Comparison of ENCODE assay signal across 2 worm cellular contexts in genomic region chrX:514023-514422, ce11.
TF ChIP-seq lines count a peak whose summit lies in the region.

No protein-coding gene starts in this region.

TF ChIP-seq in whole organism, L1 larva, 84 proteins besides CTCF, POLR2A, EP300 and RAD21:
- no peak for TF ChIP-seq pqm-1 (tag; optimal IDR thresholded peaks at IDR 0.05; lab: Kevin White, UChicago)
- peak; percentile 32 for TF ChIP-seq dsc-1 (tag; optimal IDR thresholded peaks at IDR 0.05; lab: Kevin White, UChicago)
- TF ChIP-seq fkh-8 (tag; optimal IDR thresholded peaks at IDR 0.05; lab: Kevin White, UChicago) = peak; percentile 63
- no peak for TF ChIP-seq hlh-4 (tag; optimal IDR thresholded peaks at IDR 0.05; lab: Kevin White, UChicago)
- TF ChIP-seq unc-98 (GFP tag; IDR thresholded peaks at IDR 0.05; lab: Robert Waterston, UW) = no peak
- TF ChIP-seq unc-130 (tag; optimal IDR thresholded peaks at IDR 0.05; lab: Kevin White, UChicago) = no peak
TF ChIP-seq in whole organism, L1 larva: peak in this region for 2.

TF ChIP-seq in whole organism, L4 larva, 104 proteins besides CTCF, POLR2A, EP300 and RAD21:
- TF ChIP-seq snpc-1.2 (GFP tag; IDR thresholded peaks at IDR 0.05; lab: Robert Waterston, UW) = no peak
- no peak for TF ChIP-seq ztf-11 (tag; optimal IDR thresholded peaks at IDR 0.05; lab: Kevin White, UChicago)
- TF ChIP-seq aha-1 (tag; lab: Kevin White, UChicago) = peak; percentile 62
- TF ChIP-seq lim-7 (GFP tag; IDR thresholded peaks at IDR 0.05; lab: Robert Waterston, UW) = no peak
- no peak for TF ChIP-seq pqm-1 (tag; optimal IDR thresholded peaks at IDR 0.05; lab: Kevin White, UChicago)
- TF ChIP-seq ceh-32 (tag; optimal IDR thresholded peaks at IDR 0.05; lab: Kevin White, UChicago; ENCODE audit: poor library complexity) = no peak
- no peak for TF ChIP-seq T20F7.1 (GFP tag; optimal IDR thresholded peaks at IDR 0.05; lab: Kevin White, UChicago)
- no peak for TF ChIP-seq pha-4 (GFP tag; IDR thresholded peaks at IDR 0.05; lab: Robert Waterston, UW)
- no peak for TF ChIP-seq pha-4 (tag; optimal IDR thresholded peaks at IDR 0.05; lab: Kevin White, UChicago)

Comparison
In these comparisons a context has a peak if more than half of its experiments do, and no peak if none do; other contexts are left out.
1. Of the 29 proteins assayed by ChIP-seq in both whole organism, L4 larva and whole organism, L1 larva: peak only in whole organism, L4 larva: aha-1; only in whole organism, L1 larva: none; in both: none; in neither: 28.